Fruit fly (Drosophila melanogaster) whole organism, wandering third instar larva: ENCODE results near the gene CG15239.

Experiments used
- Abd-B ChIP-seq: fragments of >200 bp; optimal IDR thresholded peaks from 2 replicates; lab custom pipeline; 2017; ENCODE audit warnings: missing biosample characterization, missing genetic modification characterization
- CG32264 ChIP-seq: fragments of 200-800 bp; sonication (Bioruptor generic); optimal IDR thresholded peaks from 2 replicates; lab custom pipeline; 2016; ENCODE audit warnings: missing biosample characterization, missing genetic modification characterization
- CG9705 ChIP-seq: fragments of 200-800 bp; sonication (Bioruptor generic); optimal IDR thresholded peaks from 2 replicates; lab custom pipeline; 2018; ENCODE audit warnings: missing biosample characterization, mild to moderate bottlenecking, missing genetic modification characterization
- CrebA ChIP-seq: fragments of 200-800 bp; sonication (Bioruptor generic); optimal IDR thresholded peaks from 2 replicates; lab custom pipeline; 2016; ENCODE audit warnings: missing biosample characterization, mild to moderate bottlenecking, missing genetic modification characterization, borderline replicate concordance
- Dif ChIP-seq: fragments of 200-275, 200-300 bp; sonication (Bioruptor generic); optimal IDR thresholded peaks from 2 replicates; lab custom pipeline; 2018; ENCODE audit warnings: missing biosample characterization, missing genetic modification characterization; ENCODE audit not compliant: partially characterized antibody
- GATAd ChIP-seq: sonication (Bioruptor generic); optimal IDR thresholded peaks from 2 replicates; lab custom pipeline; 2016; ENCODE audit warnings: missing biosample characterization, missing genetic modification characterization
- HLH106 ChIP-seq: fragments of 200-800 bp; optimal IDR thresholded peaks from 3 replicates; lab custom pipeline; 2019; ENCODE audit warnings: missing biosample characterization, mild to moderate bottlenecking, missing genetic modification characterization, moderate library complexity
- Hnf4 ChIP-seq: fragments of 200-800 bp; sonication (Bioruptor generic); optimal IDR thresholded peaks from 2 replicates; lab custom pipeline; 2016; ENCODE audit warnings: missing biosample characterization, mild to moderate bottlenecking, missing genetic modification characterization
- Hr78 ChIP-seq: fragments of >200 bp; optimal IDR thresholded peaks from 2 replicates; lab custom pipeline; 2017; ENCODE audit warnings: missing biosample characterization, missing genetic modification characterization
- Hr83 ChIP-seq: fragments of 200-300 bp; sonication (Bioruptor generic); optimal IDR thresholded peaks from 2 replicates; lab custom pipeline; 2016; ENCODE audit warnings: missing biosample characterization, mild to moderate bottlenecking, missing genetic modification characterization, moderate library complexity; ENCODE audit not compliant: poor library complexity, severe bottlenecking
- Jra ChIP-seq: sonication (Bioruptor generic); optimal IDR thresholded peaks from 2 replicates; lab custom pipeline; 2016; ENCODE audit warnings: missing biosample characterization, missing genetic modification characterization
- Mio ChIP-seq: sonication (Bioruptor generic); optimal IDR thresholded peaks from 2 replicates; lab custom pipeline; 2016; ENCODE audit warnings: missing biosample characterization, missing genetic modification characterization
- Myc ChIP-seq: fragments of >200 bp; optimal IDR thresholded peaks from 2 replicates; lab custom pipeline; 2017
- N ChIP-seq: fragments of >200 bp; optimal IDR thresholded peaks from 2 replicates; lab custom pipeline; 2018; ENCODE audit warnings: missing biosample characterization, missing external identifiers, missing genetic modification characterization
- Rel ChIP-seq, 2 experiments: fragments of 200-800 bp; sonication (Bioruptor generic) in 1 of 2; optimal IDR thresholded peaks; 2 replicates in 1 of 2; 3 replicates in 1 of 2; lab custom pipeline; 2016 to 2019; ENCODE audit warnings: mild to moderate bottlenecking in 2 of 2, missing biosample characterization in 2 of 2, missing genetic modification characterization in 2 of 2, moderate library complexity in 1 of 2
- Sp1 ChIP-seq: fragments of 200-800 bp; sonication (Bioruptor generic); optimal IDR thresholded peaks from 3 replicates; lab custom pipeline; 2019; ENCODE audit warnings: missing biosample characterization, mild to moderate bottlenecking, missing genetic modification characterization, moderate library complexity
- Vsx2 ChIP-seq: fragments of 200-300, 225-300 bp; sonication (Bioruptor generic); optimal IDR thresholded peaks from 2 replicates; lab custom pipeline; 2018; ENCODE audit warnings: missing biosample characterization, missing genetic modification characterization; ENCODE audit not compliant: partially characterized antibody
- br ChIP-seq: fragments of 200-800 bp; sonication (Bioruptor generic); optimal IDR thresholded peaks from 2 replicates; lab custom pipeline; 2016; ENCODE audit warnings: missing biosample characterization, missing genetic modification characterization
- brk ChIP-seq: fragments of 200-800 bp; sonication (Bioruptor generic); optimal IDR thresholded peaks from 2 replicates; lab custom pipeline; 2016; ENCODE audit warnings: missing biosample characterization, mild to moderate bottlenecking, missing genetic modification characterization
- dl ChIP-seq, 2 experiments: fragments of 175-275, 200-275 bp in 1 of 2; fragments of 200-275 bp in 1 of 2; sonication (Bioruptor generic); optimal IDR thresholded peaks; lab custom pipeline; 2018; ENCODE audit warnings: mild to moderate bottlenecking in 2 of 2, missing biosample characterization in 2 of 2, missing genetic modification characterization in 2 of 2, moderate library complexity in 2 of 2; ENCODE audit not compliant: partially characterized antibody in 2 of 2, insufficient read depth in 1 of 2
- dsf ChIP-seq: sonication (Bioruptor generic); optimal IDR thresholded peaks from 2 replicates; lab custom pipeline; 2016; ENCODE audit warnings: missing biosample characterization, missing genetic modification characterization, borderline replicate concordance
- ey ChIP-seq: fragments of 200-800 bp; sonication (Bioruptor generic); optimal IDR thresholded peaks from 2 replicates; lab custom pipeline; 2016; ENCODE audit warnings: missing biosample characterization, missing genetic modification characterization
- foxo ChIP-seq, 2 experiments: fragments of 200-800 bp; sonication (Bioruptor generic); optimal IDR thresholded peaks; 2 replicates in 1 of 2; 3 replicates in 1 of 2; lab custom pipeline; 2016 to 2017; ENCODE audit warnings: missing biosample characterization in 2 of 2, missing genetic modification characterization in 2 of 2
- fru ChIP-seq: fragments of 200-800 bp; sonication (Bioruptor generic); optimal IDR thresholded peaks from 3 replicates; lab custom pipeline; 2016; ENCODE audit warnings: missing biosample characterization, mild to moderate bottlenecking, missing genetic modification characterization
- h ChIP-seq: fragments of 200-800 bp; sonication (Bioruptor generic); optimal IDR thresholded peaks from 3 replicates; lab custom pipeline; 2016; ENCODE audit warnings: missing biosample characterization, mild to moderate bottlenecking, missing genetic modification characterization
- lola ChIP-seq: fragments of >200 bp; optimal IDR thresholded peaks from 2 replicates; lab custom pipeline; 2017; ENCODE audit warnings: missing biosample characterization, missing genetic modification characterization
- pan ChIP-seq: fragments of >200 bp; optimal IDR thresholded peaks from 2 replicates; lab custom pipeline; 2017
- rgr ChIP-seq: fragments of 200-800 bp; sonication (Bioruptor generic); optimal IDR thresholded peaks from 3 replicates; lab custom pipeline; 2016; ENCODE audit warnings: missing biosample characterization, mild to moderate bottlenecking, missing genetic modification characterization
- sage ChIP-seq: fragments of 200-800 bp; sonication (Bioruptor generic); optimal IDR thresholded peaks from 2 replicates; lab custom pipeline; 2016; ENCODE audit warnings: missing biosample characterization, mild to moderate bottlenecking, missing genetic modification characterization
- sv ChIP-seq: fragments of 200-800 bp; sonication (Bioruptor generic); optimal IDR thresholded peaks from 3 replicates; lab custom pipeline; 2016; ENCODE audit warnings: missing biosample characterization, missing genetic modification characterization

The CG15239 gene

DNA sequence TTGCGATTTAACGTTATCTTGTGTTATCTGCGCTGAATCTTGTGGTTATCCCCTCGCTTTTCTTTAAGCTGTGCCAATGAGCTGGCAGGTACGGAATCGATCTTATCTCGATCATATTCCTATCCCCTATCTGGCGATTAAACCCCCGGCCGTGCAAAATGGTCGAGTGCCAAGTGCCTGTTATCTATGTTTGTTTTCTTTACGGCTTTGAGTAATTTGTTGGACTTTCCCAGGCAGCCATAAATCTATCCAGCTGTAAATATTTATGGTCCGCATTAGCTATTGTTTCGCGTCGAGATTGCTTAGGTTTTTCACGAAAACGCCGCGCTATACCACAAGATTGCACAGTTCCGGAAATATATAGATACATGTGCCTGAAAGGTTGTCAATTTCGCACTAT is 14.9 kb upstream of the CG15239 start:
- TF ChIP-seq Rel (GFP tag; optimal IDR thresholded peaks at IDR 0.05; lab: Kevin White, UChicago) (no peak), Rel (tag; optimal IDR thresholded peaks at IDR 0.05; lab: Kevin White, UChicago) (peak; percentile 46), CG9705 (GFP tag; lab: Kevin White, UChicago) (no peak), Jra (GFP tag; lab: Kevin White, UChicago) (no peak), CrebA (GFP tag; lab: Kevin White, UChicago) (peak; percentile 44)
- TF ChIP-seq, all 38 proteins: peak for 2

DNA sequence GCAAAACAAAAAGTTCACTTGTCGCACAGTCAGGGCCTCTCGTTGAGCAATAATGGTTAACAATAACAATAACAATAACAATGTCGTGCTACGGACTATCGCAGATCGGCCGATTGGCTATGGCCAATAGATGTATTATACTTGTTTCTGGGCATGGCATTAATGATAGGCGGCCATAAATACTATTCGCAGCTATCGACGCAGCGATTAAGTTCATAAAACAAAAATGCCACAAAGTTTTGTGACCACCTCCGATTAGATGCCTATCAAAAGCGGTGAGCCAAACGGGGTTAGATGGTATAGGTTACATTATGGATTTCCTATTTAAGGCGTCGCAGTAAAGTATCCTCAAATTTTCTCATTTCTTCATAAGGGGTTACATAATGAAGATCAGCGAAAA is 13.4 kb upstream of the CG15239 start:
- no peak for TF ChIP-seq dsf
- no peak for TF ChIP-seq Mio (GFP tag; lab: Kevin White, UChicago)
- no peak for TF ChIP-seq Dif (GFP tag; lab: Kevin White, UChicago)
- no peak for TF ChIP-seq CrebA (GFP tag; lab: Kevin White, UChicago)
- TF ChIP-seq br (GFP tag; lab: Kevin White, UChicago), result no peak
- TF ChIP-seq Hr78, result no peak
- TF ChIP-seq pan (lab: Kevin White, UChicago), result no peak
- TF ChIP-seq GATAd (GFP tag; lab: Kevin White, UChicago), result no peak
- no peak for TF ChIP-seq Myc
- no peak for TF ChIP-seq brk

DNA sequence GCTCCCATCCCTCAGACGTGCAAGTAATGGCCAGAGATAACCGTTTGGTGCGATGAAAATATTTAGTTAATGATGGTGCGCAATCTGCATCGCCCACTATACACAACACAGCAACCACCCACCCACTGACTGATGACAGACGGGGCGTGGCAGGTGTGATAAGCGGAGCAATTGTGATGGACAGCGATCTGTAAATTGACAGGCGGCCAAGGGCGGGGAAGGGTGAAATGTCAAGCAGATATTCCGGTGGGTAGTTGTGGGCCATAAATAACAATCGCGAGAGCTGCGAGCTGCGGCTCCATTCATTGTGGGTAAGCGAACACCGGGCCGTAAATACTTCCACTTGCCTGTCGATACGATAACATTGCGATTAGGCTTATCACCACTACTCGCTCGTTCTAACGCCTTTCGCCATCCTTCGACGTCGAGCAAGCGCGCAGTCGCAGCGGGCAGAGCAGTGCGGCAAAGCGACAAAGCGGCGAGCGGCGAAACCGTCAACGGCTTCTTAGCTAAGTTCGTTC is 12.0 kb upstream of the CG15239 start, which contains the start of gene yin:
Gene yin (minus strand): TSS at position 51 of the 521 bp plus-strand sequence.
- TF ChIP-seq CrebA (GFP tag; lab: Kevin White, UChicago) (no peak), lola (GFP tag; lab: Kevin White, UChicago) (no peak), Hnf4 (no peak)

DNA sequence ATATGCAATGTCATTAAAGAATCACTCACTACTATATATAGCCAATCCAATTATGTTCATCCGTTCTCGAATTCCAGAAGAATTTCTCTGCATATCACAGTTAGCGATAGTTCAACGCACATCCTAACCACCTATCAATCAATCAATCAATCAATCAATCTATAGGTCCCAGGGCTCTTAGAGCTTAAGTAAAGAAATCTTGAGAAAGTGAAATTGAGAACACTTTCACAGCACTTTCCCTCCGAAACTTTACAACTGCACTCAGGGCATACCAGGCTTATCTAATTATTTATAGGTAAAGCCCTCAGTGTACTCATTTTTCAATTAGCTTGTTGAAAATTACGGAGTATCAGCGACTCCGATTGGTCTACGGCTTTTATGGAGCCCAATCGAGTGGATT is 9.5 kb upstream of the CG15239 start:
- TF ChIP-seq Sp1 (GFP tag; lab: Kevin White, UChicago) (no peak), rgr (GFP tag; lab: Kevin White, UChicago) (no peak), HLH106 (tag; lab: Kevin White, UChicago) (no peak), CG32264 (no peak), Vsx2 (GFP tag; lab: Kevin White, UChicago) (no peak), sv (GFP tag; lab: Kevin White, UChicago) (no peak), Rel (GFP tag; optimal IDR thresholded peaks at IDR 0.05; lab: Kevin White, UChicago) (no peak), Rel (tag; optimal IDR thresholded peaks at IDR 0.05; lab: Kevin White, UChicago) (no peak), Mio (GFP tag; lab: Kevin White, UChicago) (no peak), fru (no peak), Hr83 (GFP tag; lab: Kevin White, UChicago) (no peak), N (GFP tag; lab: Kevin White, UChicago) (no peak), foxo (GFP tag; optimal IDR thresholded peaks at IDR 0.05; lab: Kevin White, UChicago) (no peak), dl (GFP tag; optimal IDR thresholded peaks at IDR 0.05; lab: Kevin White, UChicago; ENCODE audit: insufficient read depth in 1 of 2, partially characterized antibody in 2 of 2) (no peak), Jra (GFP tag; lab: Kevin White, UChicago) (no peak), Abd-B (GFP tag; lab: Kevin White, UChicago) (no peak), sage (no peak)

DNA sequence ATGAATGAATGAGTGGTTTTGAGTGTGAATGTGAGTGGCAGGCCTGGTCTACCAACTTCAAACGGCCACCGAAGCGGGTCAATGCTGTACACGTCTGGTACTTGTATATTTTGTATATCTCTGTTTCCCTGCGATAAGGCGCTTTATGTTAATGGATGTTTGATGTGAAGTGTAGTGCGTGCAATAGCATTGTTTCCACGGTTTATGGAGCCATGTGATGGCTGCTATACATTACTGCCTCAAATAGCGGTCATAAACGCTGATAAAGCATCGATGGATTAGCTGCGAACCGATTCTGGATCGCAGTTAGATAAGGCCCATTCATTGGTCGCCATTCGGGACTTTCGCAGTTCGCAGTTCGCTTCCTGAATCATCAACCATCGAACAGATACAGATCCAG is 9.0 kb upstream of the CG15239 start:
- TF ChIP-seq pan (lab: Kevin White, UChicago) (no peak), Jra (GFP tag; lab: Kevin White, UChicago) (no peak), Dif (GFP tag; lab: Kevin White, UChicago) (no peak), h (no peak), GATAd (GFP tag; lab: Kevin White, UChicago) (no peak), lola (GFP tag; lab: Kevin White, UChicago) (no peak), N (GFP tag; lab: Kevin White, UChicago) (no peak), Hr83 (GFP tag; lab: Kevin White, UChicago) (no peak), ey (GFP tag; lab: Kevin White, UChicago) (no peak), HLH106 (tag; lab: Kevin White, UChicago) (no peak), dl (GFP tag; optimal IDR thresholded peaks at IDR 0.05; lab: Kevin White, UChicago; ENCODE audit: insufficient read depth in 1 of 2, partially characterized antibody in 2 of 2) (no peak)
